Fruit fly (Drosophila melanogaster) whole organism, embryonic: ENCODE measurements around the gene CG5139.

Experiments used
- Bteb2 ChIP-seq: fragments of 200-800 bp; sonication (Bioruptor generic); optimal IDR thresholded peaks from 2 replicates; lab custom pipeline; 2016; ENCODE audit warnings: missing biosample characterization, missing genetic modification characterization
- CG10147 ChIP-seq: fragments of 200-800 bp; sonication (Bioruptor generic); optimal IDR thresholded peaks from 2 replicates; lab custom pipeline; 2019; ENCODE audit warnings: missing biosample characterization, mild to moderate bottlenecking, missing genetic modification characterization, moderate library complexity
- CG10431 ChIP-seq: fragments of 200-800 bp; sonication (Bioruptor generic); optimal IDR thresholded peaks from 3 replicates; lab custom pipeline; 2018; ENCODE audit warnings: missing biosample characterization, mild to moderate bottlenecking, missing genetic modification characterization
- CG12155 ChIP-seq: fragments of 200-800 bp; sonication (Bioruptor generic); optimal IDR thresholded peaks from 3 replicates; lab custom pipeline; 2016; ENCODE audit warnings: missing biosample characterization, missing genetic modification characterization
- CG14667 ChIP-seq: fragments of 200-800 bp; sonication (Bioruptor generic); IDR thresholded peaks from 2 replicates; pipeline ENCODE4 v1.3.6; 2022; ENCODE audit warnings: missing biosample characterization, missing genetic modification characterization
- CG1602 ChIP-seq: fragments of 200-800 bp; sonication (Bioruptor generic); optimal IDR thresholded peaks from 3 replicates; lab custom pipeline; 2016; ENCODE audit warnings: missing biosample characterization, missing genetic modification characterization
- CG16863 ChIP-seq: fragments of 200-800 bp; sonication (Bioruptor generic); optimal IDR thresholded peaks from 3 replicates; lab custom pipeline; 2016; ENCODE audit warnings: missing biosample characterization, missing genetic modification characterization
- CG17802 ChIP-seq: fragments of 200-800 bp; sonication (Bioruptor generic); optimal IDR thresholded peaks from 2 replicates; lab custom pipeline; 2018; ENCODE audit warnings: missing biosample characterization, mild to moderate bottlenecking, missing genetic modification characterization, moderate library complexity
- CG2875 ChIP-seq: fragments of 200-800 bp; sonication (Bioruptor generic); optimal IDR thresholded peaks from 2 replicates; lab custom pipeline; 2017; ENCODE audit warnings: missing biosample characterization, mild to moderate bottlenecking, missing genetic modification characterization, missing genetic modification reagents
- CG30431 ChIP-seq: fragments of 200-800 bp; sonication (Bioruptor generic); optimal IDR thresholded peaks from 2 replicates; lab custom pipeline; 2017; ENCODE audit warnings: missing biosample characterization, missing genetic modification characterization
- CG31224 ChIP-seq: fragments of 200-800 bp; sonication (Bioruptor generic); IDR thresholded peaks from 2 replicates; pipeline ENCODE4 v1.3.6; 2022; ENCODE audit warnings: missing biosample characterization, missing genetic modification characterization
- CG31441 ChIP-seq: fragments of 200-800 bp; sonication (Bioruptor generic); IDR thresholded peaks from 2 replicates; pipeline ENCODE4 v1.3.6; 2022; ENCODE audit warnings: missing biosample characterization, missing genetic modification characterization
- CG32767 ChIP-seq: fragments of 200-800 bp; sonication (Bioruptor generic); IDR thresholded peaks from 2 replicates; pipeline ENCODE4 v1.3.6; 2022; ENCODE audit warnings: missing biosample characterization, missing genetic modification characterization
- CG32772 ChIP-seq: fragments of 200-800 bp; sonication (Bioruptor generic); IDR thresholded peaks from 2 replicates; pipeline ENCODE4 v1.3.6; 2022; ENCODE audit warnings: missing biosample characterization, missing genetic modification characterization
- CG3281 ChIP-seq: fragments of 200-800 bp; sonication (Bioruptor generic); optimal IDR thresholded peaks from 3 replicates; lab custom pipeline; 2017; ENCODE audit warnings: missing biosample characterization, mild to moderate bottlenecking, missing genetic modification characterization
- CG33213 ChIP-seq: fragments of 200-800 bp; sonication (Bioruptor generic); optimal IDR thresholded peaks from 3 replicates; lab custom pipeline; 2016; ENCODE audit warnings: missing biosample characterization, missing genetic modification characterization
- CG3726 ChIP-seq: fragments of 200-800 bp; sonication (Bioruptor generic); IDR thresholded peaks from 3 replicates; pipeline ENCODE4, ENCODE4 v1.3.6; 2022; ENCODE audit warnings: missing biosample characterization, missing genetic modification characterization
- CG3847 ChIP-seq: fragments of 200-800 bp; sonication (Bioruptor generic); IDR thresholded peaks from 2 replicates; pipeline ENCODE4 v1.3.6; 2022; ENCODE audit warnings: missing biosample characterization, missing genetic modification characterization
- CG4707 ChIP-seq: fragments of 200-800 bp; sonication (Bioruptor generic); optimal IDR thresholded peaks from 2 replicates; lab custom pipeline; 2018; ENCODE audit warnings: missing biosample characterization, mild to moderate bottlenecking, missing genetic modification characterization, moderate library complexity
- CG4854 ChIP-seq: fragments of 200-800 bp; sonication (Bioruptor generic); optimal IDR thresholded peaks from 2 replicates; lab custom pipeline; 2016; ENCODE audit warnings: missing biosample characterization, missing genetic modification characterization, inconsistent platforms
- CG9727 ChIP-seq: fragments of 200-800 bp; sonication (Bioruptor generic); optimal IDR thresholded peaks from 3 replicates; lab custom pipeline; 2017; ENCODE audit warnings: missing biosample characterization, mild to moderate bottlenecking, missing genetic modification characterization
- CkIIα-i1 ChIP-seq: fragments of 200-800 bp; sonication (Bioruptor generic); IDR thresholded peaks from 2 replicates; pipeline ENCODE4 v1.3.6; 2022; ENCODE audit warnings: missing biosample characterization, missing genetic modification characterization
- D19A ChIP-seq: fragments of 200-800 bp; optimal IDR thresholded peaks from 3 replicates; lab custom pipeline; 2019; ENCODE audit warnings: missing biosample characterization, mild to moderate bottlenecking, missing genetic modification characterization, moderate library complexity
- MESR4 ChIP-seq: fragments of 200-800 bp; sonication (Bioruptor generic); optimal IDR thresholded peaks from 2 replicates; lab custom pipeline; 2018; ENCODE audit warnings: missing biosample characterization, mild to moderate bottlenecking, missing genetic modification characterization, moderate library complexity
- Max ChIP-seq: fragments of 200-800 bp; sonication (Bioruptor generic); optimal IDR thresholded peaks from 2 replicates; lab custom pipeline; 2016; ENCODE audit warnings: missing biosample characterization, mild to moderate bottlenecking, missing genetic modification characterization
- Pdp1 ChIP-seq, 2 experiments: fragments of 200-800 bp; sonication (Bioruptor generic); optimal IDR thresholded peaks; 3 replicates each; lab custom pipeline; 2016; ENCODE audit warnings: missing biosample characterization in 2 of 2, missing genetic modification characterization in 2 of 2, mild to moderate bottlenecking in 1 of 2, moderate library complexity in 1 of 2
- Rx ChIP-seq: fragments of 200-800 bp; sonication (Bioruptor generic); IDR thresholded peaks from 2 replicates; pipeline ENCODE4 v1.3.6; 2022; ENCODE audit warnings: missing biosample characterization, missing genetic modification characterization
- Sry-δ ChIP-seq: fragments of 200-800 bp; sonication (Bioruptor generic); optimal IDR thresholded peaks from 2 replicates; lab custom pipeline; 2016; ENCODE audit warnings: missing biosample characterization, missing genetic modification characterization
- ac ChIP-seq: fragments of 200-800 bp; sonication (Bioruptor generic); optimal IDR thresholded peaks from 3 replicates; lab custom pipeline; 2017; ENCODE audit warnings: missing biosample characterization, mild to moderate bottlenecking, missing genetic modification characterization
- al ChIP-seq: fragments of 200-800 bp; sonication (Bioruptor generic); IDR thresholded peaks from 2 replicates; pipeline ENCODE4 v1.3.6; 2022; ENCODE audit warnings: missing biosample characterization, missing genetic modification characterization
- ato ChIP-seq: fragments of 200-800 bp; sonication (Bioruptor generic); IDR thresholded peaks from 2 replicates; pipeline ENCODE4 v1.3.6; 2022; ENCODE audit warnings: missing biosample characterization, missing genetic modification characterization; ENCODE audit not compliant: partially characterized antibody
- crc ChIP-seq: fragments of 200-800 bp; sonication (Bioruptor generic); optimal IDR thresholded peaks from 2 replicates; lab custom pipeline; 2016; ENCODE audit warnings: missing biosample characterization, missing genetic modification characterization
- disco-r ChIP-seq: fragments of 200-800 bp; sonication (Bioruptor generic); optimal IDR thresholded peaks from 2 replicates; lab custom pipeline; 2016; ENCODE audit warnings: missing biosample characterization, missing genetic modification characterization
- eyg ChIP-seq: fragments of 200-800 bp; sonication (Bioruptor generic); optimal IDR thresholded peaks from 3 replicates; lab custom pipeline; 2016; ENCODE audit warnings: missing biosample characterization, missing genetic modification characterization
- grn ChIP-seq: fragments of 200-800 bp; sonication (Bioruptor generic); optimal IDR thresholded peaks from 3 replicates; lab custom pipeline; 2017; ENCODE audit warnings: missing biosample characterization, missing genetic modification characterization
- lilli ChIP-seq: fragments of 200-800 bp; sonication (Bioruptor generic); optimal IDR thresholded peaks from 3 replicates; lab custom pipeline; 2016; ENCODE audit warnings: missing biosample characterization, missing genetic modification characterization
- mirr ChIP-seq: fragments of 200-800 bp; sonication (Bioruptor generic); optimal IDR thresholded peaks from 3 replicates; lab custom pipeline; 2018; ENCODE audit warnings: missing biosample characterization, mild to moderate bottlenecking, missing genetic modification characterization
- mld ChIP-seq: fragments of 200-800 bp; sonication (Bioruptor generic); IDR thresholded peaks from 3 replicates; pipeline ENCODE4 v1.3.6; 2022; ENCODE audit warnings: missing biosample characterization, missing genetic modification characterization; ENCODE audit not compliant: partially characterized antibody
- nau ChIP-seq: fragments of 200-800 bp; sonication (Bioruptor generic); optimal IDR thresholded peaks from 3 replicates; lab custom pipeline; 2017; ENCODE audit warnings: missing biosample characterization, mild to moderate bottlenecking, missing genetic modification characterization, missing genetic modification reagents
- nerfin-1 ChIP-seq: fragments of 200-800 bp; sonication (Bioruptor generic); optimal IDR thresholded peaks from 3 replicates; lab custom pipeline; 2019; ENCODE audit warnings: missing biosample characterization, mild to moderate bottlenecking, missing genetic modification characterization, moderate library complexity
- nmo ChIP-seq: fragments of 200-800 bp; sonication (Bioruptor generic); optimal IDR thresholded peaks from 2 replicates; lab custom pipeline; 2018; ENCODE audit warnings: missing biosample characterization, mild to moderate bottlenecking, missing genetic modification characterization, moderate library complexity
- org-1 ChIP-seq: fragments of 200-800 bp; sonication (Bioruptor generic); optimal IDR thresholded peaks from 2 replicates; lab custom pipeline; 2017; ENCODE audit warnings: missing biosample characterization, missing genetic modification characterization
- pfk ChIP-seq: fragments of 200-800 bp; sonication (Bioruptor generic); optimal IDR thresholded peaks from 2 replicates; lab custom pipeline; 2018; ENCODE audit warnings: missing biosample characterization, mild to moderate bottlenecking, missing genetic modification characterization, moderate library complexity
- pita ChIP-seq: fragments of 200-800 bp; sonication (Bioruptor generic); optimal IDR thresholded peaks from 2 replicates; lab custom pipeline; 2017; ENCODE audit warnings: missing biosample characterization, mild to moderate bottlenecking, missing genetic modification characterization
- pnt ChIP-seq: fragments of 200-800 bp; sonication (Bioruptor generic); optimal IDR thresholded peaks from 3 replicates; lab custom pipeline; 2016; ENCODE audit warnings: missing biosample characterization, missing genetic modification characterization
- so ChIP-seq: fragments of 200-800 bp; sonication (Bioruptor generic); IDR thresholded peaks from 3 replicates; pipeline ENCODE4 v1.3.6; 2022; ENCODE audit warnings: missing biosample characterization, missing genetic modification characterization
- stwl ChIP-seq: fragments of 200-800 bp; sonication (Bioruptor generic); optimal IDR thresholded peaks from 3 replicates; lab custom pipeline; 2018; ENCODE audit warnings: missing biosample characterization, mild to moderate bottlenecking, missing genetic modification characterization, moderate library complexity
- ttk ChIP-seq: fragments of 200-800 bp; sonication (Bioruptor generic); IDR thresholded peaks from 2 replicates; pipeline ENCODE4 v2.1.2; 2022; ENCODE audit warnings: missing biosample characterization, missing genetic modification characterization
- twi ChIP-seq: fragments of 200-800 bp; optimal IDR thresholded peaks from 2 replicates; lab custom pipeline; 2019; ENCODE audit warnings: missing biosample characterization, mild to moderate bottlenecking, missing genetic modification characterization, moderate library complexity
- vnd ChIP-seq: fragments of 200-800 bp; sonication (Bioruptor generic); IDR thresholded peaks from 3 replicates; pipeline ENCODE4 v1.3.6; 2022; ENCODE audit warnings: missing biosample characterization, missing genetic modification characterization; ENCODE audit not compliant: partially characterized antibody
- wor ChIP-seq: fragments of 200-800 bp; sonication (Bioruptor generic); IDR thresholded peaks from 2 replicates; pipeline ENCODE4 v1.3.6; 2022; ENCODE audit warnings: missing biosample characterization, missing genetic modification characterization
- z ChIP-seq: fragments of 200-800 bp; sonication (Bioruptor generic); IDR thresholded peaks from 3 replicates; pipeline ENCODE4 v1.3.6; 2022; ENCODE audit warnings: missing biosample characterization, missing genetic modification characterization

The CG5139 gene

DNA sequence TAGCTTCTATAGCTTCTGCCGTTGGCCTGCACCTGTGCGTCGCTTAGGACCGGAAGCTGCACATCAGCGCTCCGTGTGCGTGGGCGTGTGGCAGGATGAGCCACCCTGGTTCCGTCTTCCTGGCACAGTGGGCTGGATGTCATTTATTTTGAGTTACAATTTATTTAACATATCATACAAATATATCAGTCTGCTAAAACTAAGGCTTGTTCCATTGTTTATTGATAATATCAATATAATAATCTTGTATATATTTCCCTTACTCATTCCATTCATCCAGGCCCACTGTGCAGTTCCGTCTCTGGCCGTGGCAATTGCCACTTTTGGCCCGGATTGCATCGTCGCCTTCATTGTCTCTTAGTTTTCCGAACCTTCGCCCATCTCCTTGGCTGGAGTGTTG, 15.4 kb upstream of the CG5139 start (continued):
- TF ChIP-seq mirr, result no peak
- no peak for TF ChIP-seq Bteb2 (GFP tag; lab: Kevin White, UChicago)
- no peak for TF ChIP-seq pita
- no peak for TF ChIP-seq ac (GFP tag; lab: Kevin White, UChicago)
- peak; percentile 45 for TF ChIP-seq nmo (GFP tag; lab: Kevin White, UChicago)
- no peak for TF ChIP-seq CG4707 (GFP tag; lab: Kevin White, UChicago)
- TF ChIP-seq CG31224 (GFP tag; lab: Robert Waterston, UW), result no peak
- peak; percentile 32 for TF ChIP-seq CG1602
- TF ChIP-seq CkIIα-i1 (GFP tag; lab: Robert Waterston, UW), result no peak
- TF ChIP-seq Rx (GFP tag; lab: Robert Waterston, UW), result no peak
- TF ChIP-seq CG30431 (GFP tag; lab: Kevin White, UChicago), result no peak
- no peak for TF ChIP-seq disco-r (GFP tag; lab: Kevin White, UChicago)
- TF ChIP-seq CG10431, result no peak
- TF ChIP-seq CG32772 (GFP tag; lab: Robert Waterston, UW), result peak; percentile 34; the same call in 1 of the 2 replicates
- no peak for TF ChIP-seq nau (GFP tag; lab: Kevin White, UChicago)
- no peak for TF ChIP-seq z (GFP tag; lab: Robert Waterston, UW)
- no peak for TF ChIP-seq CG10147
- no peak for TF ChIP-seq eyg (GFP tag; lab: Kevin White, UChicago)
- TF ChIP-seq wor (GFP tag; lab: Robert Waterston, UW), result 0 out of 2 replicates have a peak, but pooled peaks have one; percentile 17
- TF ChIP-seq CG2875, result peak; percentile 7
- no peak for TF ChIP-seq ato (GFP tag; lab: Robert Waterston, UW)
- TF ChIP-seq CG12155 (GFP tag; lab: Kevin White, UChicago), result peak; percentile 3
- TF ChIP-seq CG17802 (tag; lab: Kevin White, UChicago), result no peak
- TF ChIP-seq Sry-δ (GFP tag; lab: Kevin White, UChicago), result no peak
- TF ChIP-seq CG3281, result peak; percentile 22
- TF ChIP-seq pnt (GFP tag; lab: Kevin White, UChicago), result no peak
- 0 out of 3 replicates have a peak, but pooled peaks have one; percentile 22 for TF ChIP-seq so (GFP tag; lab: Robert Waterston, UW)
- TF ChIP-seq stwl (tag; lab: Kevin White, UChicago), result no peak
- TF ChIP-seq CG32767 (GFP tag; lab: Robert Waterston, UW), result no peak
- TF ChIP-seq twi (tag; lab: Kevin White, UChicago), result no peak
- peak; percentile 49 for TF ChIP-seq ttk (GFP tag; lab: Robert Waterston, UW)
- TF ChIP-seq D19A (tag; lab: Kevin White, UChicago), result peak; percentile 28
- TF ChIP-seq nerfin-1 (tag; lab: Kevin White, UChicago), result no peak
- TF ChIP-seq MESR4, result no peak
- 0 out of 2 replicates have a peak, but pooled peaks have one; percentile 20 for TF ChIP-seq al (GFP tag; lab: Robert Waterston, UW)
- TF ChIP-seq CG33213, result no peak
- peak; percentile 39 for TF ChIP-seq CG14667 (GFP tag; lab: Robert Waterston, UW)
- no peak for TF ChIP-seq CG3847 (GFP tag; lab: Robert Waterston, UW)
- no peak for TF ChIP-seq vnd
- TF ChIP-seq Pdp1 (GFP tag; optimal IDR thresholded peaks at IDR 0.05; lab: Kevin White, UChicago), result no peak
- TF ChIP-seq CG9727 (GFP tag; lab: Kevin White, UChicago), result peak; percentile 6
- no peak for TF ChIP-seq CG3726 (GFP tag; lab: Robert Waterston, UW)
- no peak for TF ChIP-seq Max (GFP tag; lab: Kevin White, UChicago)
- TF ChIP-seq lilli, result peak; percentile 28
- TF ChIP-seq CG31441 (GFP tag; lab: Robert Waterston, UW), result peak; percentile 52
- no peak for TF ChIP-seq CG16863 (GFP tag; lab: Kevin White, UChicago)
- TF ChIP-seq pfk (GFP tag; lab: Kevin White, UChicago), result no peak
- TF ChIP-seq grn, result no peak
- peak; percentile 18 for TF ChIP-seq org-1
- no peak for TF ChIP-seq crc (GFP tag; lab: Kevin White, UChicago)
- no peak for TF ChIP-seq CG4854 (GFP tag; lab: Kevin White, UChicago)
- no peak for TF ChIP-seq mld
